Fruit fly (Drosophila melanogaster) whole organism, embryonic: ENCODE measurements around the gene Ask1.
A peak's percentile ranks its signal among the peaks of the same experiment; 100 is the strongest.

Experiments used
- Awh ChIP-seq: fragments of 200-800 bp; sonication (Bioruptor generic); IDR thresholded peaks from 2 replicates; pipeline ENCODE4, ENCODE4 v1.3.6; 2022; ENCODE audit warnings: missing biosample characterization, missing genetic modification characterization
- B-H2 ChIP-seq: fragments of 200-800 bp; sonication (Bioruptor generic); optimal IDR thresholded peaks from 2 replicates; lab custom pipeline; 2018; ENCODE audit warnings: missing biosample characterization, mild to moderate bottlenecking, missing genetic modification characterization
- CG10431 ChIP-seq: fragments of 200-800 bp; sonication (Bioruptor generic); optimal IDR thresholded peaks from 3 replicates; lab custom pipeline; 2018; ENCODE audit warnings: missing biosample characterization, mild to moderate bottlenecking, missing genetic modification characterization
- CG14710 ChIP-seq: fragments of 200-800 bp; sonication (Bioruptor generic); optimal IDR thresholded peaks from 3 replicates; lab custom pipeline; 2019; ENCODE audit warnings: missing biosample characterization, mild to moderate bottlenecking, missing genetic modification characterization, moderate library complexity
- CG14860 ChIP-seq: fragments of 200-800 bp; sonication (Bioruptor generic); IDR thresholded peaks from 3 replicates; pipeline ENCODE4 v1.3.6; 2022; ENCODE audit warnings: missing biosample characterization, missing genetic modification characterization; ENCODE audit not compliant: partially characterized antibody
- CG2129 ChIP-seq: fragments of 200-800 bp; sonication (Bioruptor generic); IDR thresholded peaks from 2 replicates; pipeline ENCODE4 v1.3.6; 2022; ENCODE audit warnings: missing biosample characterization, missing genetic modification characterization; ENCODE audit not compliant: partially characterized antibody
- CG2889 ChIP-seq: fragments of 200-800 bp; sonication (Bioruptor generic); IDR thresholded peaks from 3 replicates; pipeline ENCODE4 v1.3.6; 2022; ENCODE audit warnings: missing biosample characterization, missing genetic modification characterization
- CG3726 ChIP-seq: fragments of 200-800 bp; sonication (Bioruptor generic); IDR thresholded peaks from 3 replicates; pipeline ENCODE4, ENCODE4 v1.3.6; 2022; ENCODE audit warnings: missing biosample characterization, missing genetic modification characterization
- CG4730 ChIP-seq: fragments of 200-800 bp; sonication (Bioruptor generic); IDR thresholded peaks from 2 replicates; pipeline ENCODE4 v1.3.6; 2022; ENCODE audit warnings: missing biosample characterization, missing genetic modification characterization
- CG4820 ChIP-seq: fragments of 200-800 bp; sonication (Bioruptor generic); optimal IDR thresholded peaks from 3 replicates; lab custom pipeline; 2016; ENCODE audit warnings: missing biosample characterization, missing genetic modification characterization
- CG6272 ChIP-seq: fragments of 200-800 bp; sonication (Bioruptor generic); IDR thresholded peaks from 2 replicates; pipeline ENCODE4 v1.3.6; 2022; ENCODE audit warnings: missing biosample characterization, missing genetic modification characterization
- CG6765 ChIP-seq: fragments of 200-800 bp; sonication (Bioruptor generic); optimal IDR thresholded peaks from 3 replicates; lab custom pipeline; 2017; ENCODE audit warnings: missing biosample characterization, mild to moderate bottlenecking, missing genetic modification characterization
- CG8281 ChIP-seq: fragments of 200-800 bp; sonication (Bioruptor generic); optimal IDR thresholded peaks from 2 replicates; lab custom pipeline; 2018; ENCODE audit warnings: missing biosample characterization, mild to moderate bottlenecking, missing genetic modification characterization, moderate library complexity
- CHES-1-like ChIP-seq: fragments of 200-800 bp; sonication (Bioruptor generic); optimal IDR thresholded peaks from 2 replicates; lab custom pipeline; 2016; ENCODE audit warnings: missing biosample characterization, missing genetic modification characterization
- Camta ChIP-seq: fragments of 200-800 bp; sonication (Bioruptor generic); optimal IDR thresholded peaks from 2 replicates; lab custom pipeline; 2016; ENCODE audit warnings: missing biosample characterization, missing genetic modification characterization
- D19A ChIP-seq: fragments of 200-800 bp; optimal IDR thresholded peaks from 3 replicates; lab custom pipeline; 2019; ENCODE audit warnings: missing biosample characterization, mild to moderate bottlenecking, missing genetic modification characterization, moderate library complexity
- Dad ChIP-seq: fragments of 200-800 bp; sonication (Bioruptor generic); optimal IDR thresholded peaks from 3 replicates; lab custom pipeline; 2016; ENCODE audit warnings: missing biosample characterization, missing genetic modification characterization
- Dip3 ChIP-seq: fragments of 200-800 bp; sonication (Bioruptor generic); optimal IDR thresholded peaks from 3 replicates; lab custom pipeline; 2016; ENCODE audit warnings: missing biosample characterization, missing genetic modification characterization
- Dll ChIP-seq: fragments of 200-800 bp; sonication (Bioruptor generic); IDR thresholded peaks from 4 replicates; pipeline ENCODE4 v1.3.6; 2022; ENCODE audit warnings: missing biosample characterization, missing genetic modification characterization; ENCODE audit not compliant: partially characterized antibody
- E2f1 ChIP-seq: fragments of 200-800 bp; sonication (Bioruptor generic); IDR thresholded peaks from 2 replicates; pipeline ENCODE4 v1.3.6; 2022; ENCODE audit warnings: missing biosample characterization, missing genetic modification characterization
- HLH54F ChIP-seq: fragments of 200-800 bp; sonication (Bioruptor generic); optimal IDR thresholded peaks from 3 replicates; lab custom pipeline; 2016; ENCODE audit warnings: missing biosample characterization, missing genetic modification characterization
- Hr3 ChIP-seq: fragments of 200-800 bp; sonication (Bioruptor generic); optimal IDR thresholded peaks from 3 replicates; lab custom pipeline; 2016; ENCODE audit warnings: missing biosample characterization, missing genetic modification characterization
- Hr39 ChIP-seq: fragments of >200 bp; optimal IDR thresholded peaks from 2 replicates; lab custom pipeline; 2017
- Hr78 ChIP-seq, 2 experiments: fragments of 200-800 bp in 1 of 2; fragments of >200 bp in 1 of 2; sonication (Bioruptor generic) in 1 of 2; optimal IDR thresholded peaks; 2 replicates each; lab custom pipeline; 2017 to 2019; ENCODE audit warnings: missing biosample characterization in 2 of 2, missing genetic modification characterization in 2 of 2, mild to moderate bottlenecking in 1 of 2, moderate library complexity in 1 of 2
- MTF-1 ChIP-seq: fragments of 200-800 bp; sonication (Bioruptor generic); optimal IDR thresholded peaks from 2 replicates; lab custom pipeline; 2018; ENCODE audit warnings: missing biosample characterization, mild to moderate bottlenecking, missing genetic modification characterization, borderline replicate concordance
- NfI ChIP-seq: fragments of 200-800 bp; sonication (Bioruptor generic); optimal IDR thresholded peaks from 3 replicates; lab custom pipeline; 2018; ENCODE audit warnings: missing biosample characterization, mild to moderate bottlenecking, missing genetic modification characterization, moderate library complexity
- Optix ChIP-seq: fragments of 200-800 bp; sonication (Bioruptor generic); IDR thresholded peaks from 3 replicates; pipeline ENCODE4 v1.3.6; 2022; ENCODE audit warnings: missing biosample characterization, missing genetic modification characterization
- Side ChIP-seq: fragments of 200-800 bp; sonication (Bioruptor generic); optimal IDR thresholded peaks from 2 replicates; lab custom pipeline; 2016; ENCODE audit warnings: missing biosample characterization, missing genetic modification characterization
- Six4 ChIP-seq: fragments of 200-800 bp; sonication (Bioruptor generic); optimal IDR thresholded peaks from 2 replicates; lab custom pipeline; 2016; ENCODE audit warnings: missing biosample characterization, missing genetic modification characterization
- Sox100B ChIP-seq: fragments of 200-800 bp; sonication (Bioruptor generic); optimal IDR thresholded peaks from 3 replicates; lab custom pipeline; 2018; ENCODE audit warnings: missing biosample characterization, mild to moderate bottlenecking, missing genetic modification characterization
- Sry-β ChIP-seq: fragments of 200-800 bp; sonication (Bioruptor generic); optimal IDR thresholded peaks from 2 replicates; lab custom pipeline; 2018; ENCODE audit warnings: missing biosample characterization, mild to moderate bottlenecking, missing genetic modification characterization, moderate library complexity
- Taf1 ChIP-seq: fragments of 200-800 bp; sonication (Bioruptor generic); IDR thresholded peaks from 2 replicates; pipeline ENCODE4 v1.3.6; 2022; ENCODE audit warnings: missing biosample characterization, missing genetic modification characterization
- ci ChIP-seq: fragments of 200-800 bp; sonication (Bioruptor generic); IDR thresholded peaks from 3 replicates; pipeline ENCODE4 v1.3.6; 2022; ENCODE audit warnings: missing biosample characterization, missing genetic modification characterization
- cwo ChIP-seq: fragments of 200-800 bp; sonication (Bioruptor generic); optimal IDR thresholded peaks from 3 replicates; lab custom pipeline; 2017; ENCODE audit warnings: missing biosample characterization, missing genetic modification characterization, mild to moderate bottlenecking, moderate library complexity, missing genetic modification reagents
- danr ChIP-seq: fragments of 200-800 bp; sonication (Bioruptor generic); IDR thresholded peaks from 2 replicates; pipeline ENCODE4 v1.3.6; 2022; ENCODE audit warnings: missing biosample characterization, missing genetic modification characterization
- disco-r ChIP-seq: fragments of 200-800 bp; sonication (Bioruptor generic); optimal IDR thresholded peaks from 2 replicates; lab custom pipeline; 2016; ENCODE audit warnings: missing biosample characterization, missing genetic modification characterization
- dmrt99B ChIP-seq: fragments of 200-800 bp; sonication (Bioruptor generic); optimal IDR thresholded peaks from 2 replicates; lab custom pipeline; 2018; ENCODE audit warnings: missing biosample characterization, mild to moderate bottlenecking, missing genetic modification characterization, moderate library complexity
- dysf ChIP-seq: fragments of 200-800 bp; sonication (Bioruptor generic); IDR thresholded peaks from 3 replicates; pipeline ENCODE4 v1.3.6; 2022; ENCODE audit warnings: missing biosample characterization, missing genetic modification characterization
- exex ChIP-seq: fragments of 200-800 bp; sonication (Bioruptor generic); optimal IDR thresholded peaks from 4 replicates; lab custom pipeline; 2018; ENCODE audit warnings: missing biosample characterization, mild to moderate bottlenecking, missing genetic modification characterization, moderate library complexity
- jing ChIP-seq: fragments of 200-800 bp; sonication (Bioruptor generic); optimal IDR thresholded peaks from 2 replicates; lab custom pipeline; 2018; ENCODE audit warnings: missing biosample characterization, mild to moderate bottlenecking, missing genetic modification characterization
- maf-S ChIP-seq: fragments of 200-800 bp; sonication (Bioruptor generic); optimal IDR thresholded peaks from 2 replicates; lab custom pipeline; 2016; ENCODE audit warnings: missing biosample characterization, missing genetic modification characterization
- mld ChIP-seq: fragments of 200-800 bp; sonication (Bioruptor generic); IDR thresholded peaks from 3 replicates; pipeline ENCODE4 v1.3.6; 2022; ENCODE audit warnings: missing biosample characterization, missing genetic modification characterization; ENCODE audit not compliant: partially characterized antibody
- nom ChIP-seq: fragments of 200-800 bp; sonication (Bioruptor generic); optimal IDR thresholded peaks from 2 replicates; lab custom pipeline; 2017; ENCODE audit warnings: missing biosample characterization, missing genetic modification characterization, mild to moderate bottlenecking, moderate library complexity, missing genetic modification reagents
- phol ChIP-seq: fragments of 200-800 bp; sonication (Bioruptor generic); optimal IDR thresholded peaks from 3 replicates; lab custom pipeline; 2018; ENCODE audit warnings: missing biosample characterization, mild to moderate bottlenecking, missing genetic modification characterization, moderate library complexity
- sens ChIP-seq: fragments of 200-800 bp; sonication (Bioruptor generic); peaks from one replicate; lab custom pipeline; 2016; ENCODE audit warnings: missing biosample characterization, missing genetic modification characterization
- shn ChIP-seq: fragments of 200-800 bp; sonication (Bioruptor generic); optimal IDR thresholded peaks from 3 replicates; lab custom pipeline; 2016; ENCODE audit warnings: missing biosample characterization, missing genetic modification characterization
- sim ChIP-seq: fragments of 200-800 bp; sonication (Bioruptor generic); IDR thresholded peaks from 2 replicates; pipeline ENCODE4 v1.3.6; 2022; ENCODE audit warnings: missing biosample characterization, missing genetic modification characterization
- slbo ChIP-seq: fragments of 200-800 bp; sonication (Bioruptor generic); IDR thresholded peaks from 2 replicates; pipeline ENCODE4 v1.3.6; 2022; ENCODE audit warnings: missing biosample characterization, missing genetic modification characterization
- tap ChIP-seq: fragments of 200-800 bp; optimal IDR thresholded peaks from 3 replicates; lab custom pipeline; 2019; ENCODE audit warnings: missing biosample characterization, mild to moderate bottlenecking, missing genetic modification characterization, moderate library complexity

The Ask1 gene

DNA sequence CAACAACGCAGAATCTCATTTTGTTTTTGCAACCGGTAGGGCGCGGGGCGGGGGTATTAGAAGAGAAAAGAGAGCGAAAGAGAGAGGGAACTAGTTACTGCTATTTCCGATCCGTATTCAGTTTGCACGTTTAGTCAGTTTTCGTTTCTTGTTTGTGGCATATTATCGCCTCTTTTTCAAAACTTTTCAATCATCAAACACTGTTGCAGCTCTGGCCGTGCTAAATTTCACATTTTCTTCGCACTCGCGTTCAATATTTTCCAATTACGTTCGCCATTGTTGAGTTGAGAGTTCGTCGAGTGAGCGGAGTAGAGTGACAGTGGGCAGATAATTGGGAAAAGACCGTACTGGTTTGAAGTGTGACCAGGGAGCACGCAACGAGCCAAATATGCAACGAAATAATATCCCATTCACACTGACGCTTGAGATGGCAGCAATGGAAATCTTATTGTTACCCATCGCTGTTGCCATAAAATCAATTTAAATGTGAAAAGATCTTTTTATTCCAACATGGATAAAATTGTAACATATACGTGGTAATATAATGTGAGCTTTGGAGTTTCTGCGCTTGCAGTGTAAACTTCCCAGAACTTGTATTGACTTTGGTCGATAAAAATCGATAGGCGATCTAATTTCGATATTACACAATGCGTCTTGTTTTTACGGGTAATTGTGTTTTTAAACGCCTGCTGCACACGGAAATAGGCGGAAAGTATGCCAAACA lies 18.4 kb upstream of the Ask1 start, which contains the start of the genes Ire1 and Mrm2 (continued):
- TF ChIP-seq Six4 (GFP tag; lab: Kevin White, UChicago) (peak; percentile 56), Dll (peak; percentile 80; the same call in 3 of the 4 replicates), sens (GFP tag; lab: Kevin White, UChicago) (peak; percentile 96), Sox100B (GFP tag; lab: Kevin White, UChicago) (peak; percentile 15), dysf (GFP tag; lab: Robert Waterston, UW) (peak; percentile 84), Side (GFP tag; lab: Kevin White, UChicago) (peak; percentile 82), CG2889 (GFP tag; lab: Robert Waterston, UW) (peak; percentile 75; the same call in 2 of the 3 replicates), Camta (GFP tag; lab: Kevin White, UChicago) (peak; percentile 86), sim (no peak), dmrt99B (peak; percentile 71), CG4820 (GFP tag; lab: Kevin White, UChicago) (peak; percentile 83), Hr39 (lab: Kevin White, UChicago) (no peak), maf-S (GFP tag; lab: Kevin White, UChicago) (peak; percentile 84), Dad (GFP tag; lab: Kevin White, UChicago) (peak; percentile 68), CG14710 (peak; percentile 94), CG6272 (GFP tag; lab: Robert Waterston, UW) (peak; percentile 63), nom (peak; percentile 54), CG6765 (GFP tag; lab: Kevin White, UChicago) (no peak), Dip3 (GFP tag; lab: Kevin White, UChicago) (peak; percentile 88), CG14860 (GFP tag; lab: Robert Waterston, UW) (peak; percentile 71; the same call in 2 of the 3 replicates), mld (no peak), jing (GFP tag; lab: Kevin White, UChicago) (peak; percentile 59), CG4730 (peak; percentile 60), Awh (GFP tag; lab: Robert Waterston, UW) (peak; percentile 58; the same call in 1 of the 2 replicates), CG10431 (GFP tag; lab: Kevin White, UChicago) (peak; percentile 14), D19A (peak; percentile 47), shn (GFP tag; lab: Kevin White, UChicago) (peak; percentile 95), CG3726 (GFP tag; lab: Robert Waterston, UW) (0 out of 3 replicates have a peak, but pooled peaks have one; percentile 58), Taf1 (peak; percentile 43; the same call in 1 of the 2 replicates), Hr78 (GFP tag; optimal IDR thresholded peaks at IDR 0.05; lab: Kevin White, UChicago) (peak; percentile 1 to 72), ci (GFP tag; lab: Robert Waterston, UW) (no peak), CG8281 (tag; lab: Kevin White, UChicago) (peak; percentile 49), NfI (GFP tag; lab: Kevin White, UChicago) (peak; percentile 72), HLH54F (GFP tag; lab: Kevin White, UChicago) (peak; percentile 92), danr (peak; percentile 46; the same call in 1 of the 2 replicates), Hr3 (peak; percentile 87), tap (tag; lab: Kevin White, UChicago) (no peak), CG2129 (GFP tag; lab: Robert Waterston, UW) (peak; percentile 24; the same call in 1 of the 2 replicates), CHES-1-like (GFP tag; lab: Kevin White, UChicago) (peak; percentile 93), MTF-1 (GFP tag; lab: Kevin White, UChicago) (no peak), E2f1 (GFP tag; lab: Robert Waterston, UW) (peak; percentile 79), phol (tag; lab: Kevin White, UChicago) (peak; percentile 91), disco-r (GFP tag; lab: Kevin White, UChicago) (peak; percentile 77), Optix (GFP tag; lab: Robert Waterston, UW) (peak; percentile 71), slbo (GFP tag; lab: Robert Waterston, UW) (peak; percentile 93), cwo (GFP tag; lab: Kevin White, UChicago) (peak; percentile 53), Sry-β (GFP tag; lab: Kevin White, UChicago) (peak; percentile 54), exex (peak; percentile 46), B-H2 (GFP tag; lab: Kevin White, UChicago) (peak; percentile 58)
